In genomic region chrIV:5817459-5817858, ce11 we compare ENCODE assay signal across 5 worm cellular contexts.
A peak's percentile ranks its signal among the peaks of the same experiment; 100 is the strongest.
TF ChIP-seq lines count a peak whose summit lies in the region.

No protein-coding gene starts in this region.

TF ChIP-seq in whole organism, L1 larva, 84 proteins besides CTCF, POLR2A, EP300 and RAD21 (continued from another document and continues in another):
- TF ChIP-seq snu-23 (GFP tag; optimal IDR thresholded peaks at IDR 0.05; lab: Kevin White, UChicago) (peak; percentile 81), nhr-71 (tag; optimal IDR thresholded peaks at IDR 0.05; lab: Kevin White, UChicago) (peak; percentile 84), lin-39 (tag; optimal IDR thresholded peaks at IDR 0.05; lab: Kevin White, UChicago) (no peak), nhr-85 (tag; lab: Kevin White, UChicago) (peak; percentile 93), unc-86 (tag; optimal IDR thresholded peaks at IDR 0.05; lab: Kevin White, UChicago) (no peak), nhr-90 (tag; optimal IDR thresholded peaks at IDR 0.05; lab: Kevin White, UChicago; ENCODE audit: poor library complexity) (peak; percentile 70), nhr-237 (tag; optimal IDR thresholded peaks at IDR 0.05; lab: Kevin White, UChicago) (no peak), F16B12.6 (tag; optimal IDR thresholded peaks at IDR 0.05; lab: Kevin White, UChicago) (no peak), pax-3 (tag; optimal IDR thresholded peaks at IDR 0.05; lab: Kevin White, UChicago) (no peak), sup-37 (GFP tag; optimal IDR thresholded peaks at IDR 0.05; lab: Kevin White, UChicago) (peak; percentile 24), skn-1 (tag; optimal IDR thresholded peaks at IDR 0.05; lab: Kevin White, UChicago) (no peak), efl-3 (GFP tag; optimal IDR thresholded peaks at IDR 0.05; lab: Kevin White, UChicago) (no peak), ztf-11 (tag; optimal IDR thresholded peaks at IDR 0.05; lab: Kevin White, UChicago) (no peak), rnt-1 (tag; optimal IDR thresholded peaks at IDR 0.05; lab: Kevin White, UChicago) (peak; percentile 76), unc-130 (tag; optimal IDR thresholded peaks at IDR 0.05; lab: Kevin White, UChicago) (no peak), efl-1 (optimal IDR thresholded peaks at IDR 0.05; lab: Kevin White, UChicago) (peak; percentile 59 to 60), efl-1 (GFP tag; optimal IDR thresholded peaks at IDR 0.05 in 1 of 2; lab: Kevin White, UChicago) (peak; percentile 5 to 49), C34B4.2 (tag; optimal IDR thresholded peaks at IDR 0.05; lab: Kevin White, UChicago) (no peak), jun-1 (tag; optimal IDR thresholded peaks at IDR 0.05; lab: Kevin White, UChicago) (peak; percentile 62), sptf-1 (tag; optimal IDR thresholded peaks at IDR 0.05; lab: Kevin White, UChicago) (no peak), nhr-19 (GFP tag; conservative IDR thresholded peaks at IDR 0.05; lab: Robert Waterston, UW) (peak; percentile 56), hpl-2 (GFP tag; optimal IDR thresholded peaks at IDR 0.05; lab: Kevin White, UChicago) (no peak), mdl-1 (tag; optimal IDR thresholded peaks at IDR 0.05; lab: Kevin White, UChicago) (peak in 1 of 2 experiments; percentile 22), ama-1 (optimal IDR thresholded peaks at IDR 0.05; lab: Kevin White, UChicago) (no peak), lin-14 (GFP tag; optimal IDR thresholded peaks at IDR 0.05; lab: Kevin White, UChicago) (peak; percentile 94), nhr-20 (tag; optimal IDR thresholded peaks at IDR 0.05; lab: Kevin White, UChicago) (peak; percentile 64), swsn-7 (tag; optimal IDR thresholded peaks at IDR 0.05; lab: Kevin White, UChicago) (peak; percentile 46)

TF ChIP-seq in whole organism, L2 larva, 48 proteins besides CTCF, POLR2A, EP300 and RAD21 (continued from another document):
- TF ChIP-seq blmp-1 (tag; optimal IDR thresholded peaks at IDR 0.05; lab: Kevin White, UChicago; ENCODE audit: insufficient read depth) (peak; percentile 20), nhr-21 (tag; optimal IDR thresholded peaks at IDR 0.05; lab: Kevin White, UChicago) (peak; percentile 69), nhr-25 (tag; optimal IDR thresholded peaks at IDR 0.05; lab: Kevin White, UChicago) (peak; percentile 58), nhr-23 (tag; optimal IDR thresholded peaks at IDR 0.05; lab: Kevin White, UChicago) (no peak), nhr-129 (tag; optimal IDR thresholded peaks at IDR 0.05; lab: Kevin White, UChicago) (peak; percentile 54), ztf-11 (tag; optimal IDR thresholded peaks at IDR 0.05; lab: Kevin White, UChicago) (no peak), sma-3 (GFP tag; optimal IDR thresholded peaks at IDR 0.05; lab: Kevin White, UChicago) (peak; percentile 74), nhr-237 (tag; optimal IDR thresholded peaks at IDR 0.05; lab: Kevin White, UChicago) (no peak), mbf-1 (tag; optimal IDR thresholded peaks at IDR 0.05; lab: Kevin White, UChicago) (no peak), elt-3 (tag; optimal IDR thresholded peaks at IDR 0.05; lab: Kevin White, UChicago) (no peak), ztf-4 (tag; optimal IDR thresholded peaks at IDR 0.05; lab: Kevin White, UChicago) (no peak), zag-1 (tag; optimal IDR thresholded peaks at IDR 0.05; lab: Kevin White, UChicago) (no peak), unc-39 (tag; optimal IDR thresholded peaks at IDR 0.05; lab: Kevin White, UChicago) (no peak), lin-13 (GFP tag; optimal IDR thresholded peaks at IDR 0.05; lab: Kevin White, UChicago) (peak; percentile 3), ceh-82 (tag; optimal IDR thresholded peaks at IDR 0.05; lab: Kevin White, UChicago) (no peak), C34F6.9 (tag; optimal IDR thresholded peaks at IDR 0.05; lab: Kevin White, UChicago) (peak; percentile 42), peb-1 (tag; optimal IDR thresholded peaks at IDR 0.05; lab: Kevin White, UChicago) (no peak)

TF ChIP-seq in whole organism, L3 larva, 47 proteins besides CTCF, POLR2A, EP300 and RAD21 (continued from another document):
- TF ChIP-seq ZK546.5 (tag; optimal IDR thresholded peaks at IDR 0.05; lab: Kevin White, UChicago) (no peak), nhr-23 (tag; optimal IDR thresholded peaks at IDR 0.05; lab: Kevin White, UChicago) (peak; percentile 84), lin-39 (tag; optimal IDR thresholded peaks at IDR 0.05; lab: Kevin White, UChicago) (peak; percentile 34), lsy-12 (tag; optimal IDR thresholded peaks at IDR 0.05; lab: Kevin White, UChicago) (no peak), R02D3.7 (tag; optimal IDR thresholded peaks at IDR 0.05; lab: Kevin White, UChicago) (peak; percentile 54), fkh-2 (tag; optimal IDR thresholded peaks at IDR 0.05; lab: Kevin White, UChicago) (no peak), egl-5 (tag; optimal IDR thresholded peaks at IDR 0.05; lab: Kevin White, UChicago) (peak; percentile 48), elt-3 (tag; optimal IDR thresholded peaks at IDR 0.05; lab: Kevin White, UChicago) (peak in 2 of 3 experiments; percentile 8), nhr-43 (tag; optimal IDR thresholded peaks at IDR 0.05; lab: Kevin White, UChicago; ENCODE audit: poor library complexity, severe bottlenecking) (peak; percentile 76), lin-15B (tag; optimal IDR thresholded peaks at IDR 0.05; lab: Kevin White, UChicago) (peak; percentile 18), pha-4 (tag; optimal IDR thresholded peaks at IDR 0.05; lab: Kevin White, UChicago) (peak; percentile 79), ztf-4 (tag; optimal IDR thresholded peaks at IDR 0.05; lab: Kevin White, UChicago) (no peak), ztf-11 (tag; optimal IDR thresholded peaks at IDR 0.05; lab: Kevin White, UChicago) (no peak), ceh-28 (tag; optimal IDR thresholded peaks at IDR 0.05; lab: Kevin White, UChicago) (peak; percentile 56), hmg-11 (tag; optimal IDR thresholded peaks at IDR 0.05; lab: Kevin White, UChicago) (peak; percentile 54), ceh-16 (tag; optimal IDR thresholded peaks at IDR 0.05; lab: Kevin White, UChicago) (no peak)

TF ChIP-seq in whole organism, L4 larva, 104 proteins besides CTCF, POLR2A, EP300 and RAD21 (continued from another document):
- TF ChIP-seq rbr-2 (tag; optimal IDR thresholded peaks at IDR 0.05; lab: Kevin White, UChicago): peak; percentile 25
- peak in 1 of 2 experiments; percentile 52 for TF ChIP-seq unc-62 (GFP tag; optimal IDR thresholded peaks at IDR 0.05 in 1 of 2; lab: Kevin White, UChicago)
- TF ChIP-seq unc-62 (tag; optimal IDR thresholded peaks at IDR 0.05; lab: Kevin White, UChicago): no peak
- peak; percentile 67 for TF ChIP-seq mxl-3 (GFP tag; optimal IDR thresholded peaks at IDR 0.05; lab: Kevin White, UChicago)
- TF ChIP-seq aha-1 (tag; lab: Kevin White, UChicago): peak; percentile 59
- TF ChIP-seq nhr-25 (tag; optimal IDR thresholded peaks at IDR 0.05; lab: Kevin White, UChicago; ENCODE audit: borderline replicate concordance, insufficient read depth): peak; percentile 59
- no peak for TF ChIP-seq tra-1 (GFP tag; IDR thresholded peaks at IDR 0.05; lab: Robert Waterston, UW)
- TF ChIP-seq nhr-28 (tag; optimal IDR thresholded peaks at IDR 0.05; lab: Kevin White, UChicago): peak; percentile 87
- peak; percentile 64 for TF ChIP-seq hlh-30 (tag; optimal IDR thresholded peaks at IDR 0.05; lab: Kevin White, UChicago; ENCODE audit: insufficient read depth)
- TF ChIP-seq jun-1 (tag; optimal IDR thresholded peaks at IDR 0.05; lab: Kevin White, UChicago): no peak
- TF ChIP-seq hif-1 (tag; optimal IDR thresholded peaks at IDR 0.05; lab: Kevin White, UChicago): peak in 1 of 2 experiments; percentile 15
- peak; percentile 69 for TF ChIP-seq dmd-6 (GFP tag; IDR thresholded peaks at IDR 0.05; lab: Robert Waterston, UW)
- TF ChIP-seq unc-39 (tag; optimal IDR thresholded peaks at IDR 0.05; lab: Kevin White, UChicago): no peak
- peak; percentile 82 for TF ChIP-seq nhr-6 (tag; optimal IDR thresholded peaks at IDR 0.05; lab: Kevin White, UChicago)
- peak; percentile 70 for TF ChIP-seq pqm-1 (tag; optimal IDR thresholded peaks at IDR 0.05; lab: Kevin White, UChicago)
- peak; percentile 81 for TF ChIP-seq lin-1 (GFP tag; IDR thresholded peaks at IDR 0.05; lab: Robert Waterston, UW)
- TF ChIP-seq mep-1 (tag; optimal IDR thresholded peaks at IDR 0.05; lab: Kevin White, UChicago): peak; percentile 56
- TF ChIP-seq nhr-102 (tag; optimal IDR thresholded peaks at IDR 0.05; lab: Kevin White, UChicago): peak; percentile 63
- no peak for TF ChIP-seq F37D6.2 (tag; optimal IDR thresholded peaks at IDR 0.05; lab: Kevin White, UChicago)
- TF ChIP-seq nhr-48 (tag; optimal IDR thresholded peaks at IDR 0.05; lab: Kevin White, UChicago): peak; percentile 77
- TF ChIP-seq lin-38 (GFP tag; IDR thresholded peaks at IDR 0.05; lab: Robert Waterston, UW): no peak
- TF ChIP-seq spr-3 (GFP tag; optimal IDR thresholded peaks at IDR 0.05; lab: Kevin White, UChicago): no peak
- peak in 1 of 2 experiments; percentile 23 for TF ChIP-seq daf-16 (GFP tag; optimal IDR thresholded peaks at IDR 0.05; lab: Kevin White, UChicago)
- peak; percentile 82 for TF ChIP-seq daf-16 (tag; optimal IDR thresholded peaks at IDR 0.05; lab: Kevin White, UChicago)
- TF ChIP-seq Y5F2A.4 (GFP tag; optimal IDR thresholded peaks at IDR 0.05; lab: Kevin White, UChicago): no peak
- TF ChIP-seq lin-15B (tag; optimal IDR thresholded peaks at IDR 0.05; lab: Kevin White, UChicago): no peak
- peak; percentile 61 for TF ChIP-seq hmg-1.1 (GFP tag; IDR thresholded peaks at IDR 0.05; lab: Robert Waterston, UW)
- peak in 1 of 2 experiments; percentile 55 for TF ChIP-seq lsy-2 (tag; optimal IDR thresholded peaks at IDR 0.05; lab: Kevin White, UChicago)

TF ChIP-seq in whole organism, late embryonic, 69 proteins besides CTCF, POLR2A, EP300 and RAD21 (continued from another document):
- TF ChIP-seq ceh-45 (GFP tag; IDR thresholded peaks at IDR 0.05; lab: Robert Waterston, UW): no peak
- TF ChIP-seq ceh-48 (tag; optimal IDR thresholded peaks at IDR 0.05; lab: Kevin White, UChicago): no peak
- TF ChIP-seq mec-3 (tag; optimal IDR thresholded peaks at IDR 0.05; lab: Kevin White, UChicago; ENCODE audit: borderline replicate concordance): no peak
- no peak for TF ChIP-seq ceh-31 (tag; optimal IDR thresholded peaks at IDR 0.05; lab: Kevin White, UChicago)
- TF ChIP-seq ceh-34 (tag; optimal IDR thresholded peaks at IDR 0.05; lab: Kevin White, UChicago): no peak
- TF ChIP-seq F13H6.1 (tag; optimal IDR thresholded peaks at IDR 0.05; lab: Kevin White, UChicago): peak; percentile 10
- TF ChIP-seq pqm-1 (tag; optimal IDR thresholded peaks at IDR 0.05; lab: Kevin White, UChicago): no peak
- no peak for TF ChIP-seq tbx-7 (tag; optimal IDR thresholded peaks at IDR 0.05; lab: Kevin White, UChicago)
- TF ChIP-seq ama-1 (optimal IDR thresholded peaks at IDR 0.05; lab: Kevin White, UChicago): no peak
- no peak for TF ChIP-seq ceh-9 (tag; optimal IDR thresholded peaks at IDR 0.05; lab: Kevin White, UChicago)
- TF ChIP-seq hlh-15 (tag; optimal IDR thresholded peaks at IDR 0.05; lab: Kevin White, UChicago): no peak
- TF ChIP-seq tbx-2 (tag; optimal IDR thresholded peaks at IDR 0.05; lab: Kevin White, UChicago): no peak
- TF ChIP-seq pat-9 (tag; optimal IDR thresholded peaks at IDR 0.05; lab: Kevin White, UChicago): no peak
- no peak for TF ChIP-seq unc-42 (tag; optimal IDR thresholded peaks at IDR 0.05; lab: Kevin White, UChicago)
- no peak for TF ChIP-seq madf-2 (tag; optimal IDR thresholded peaks at IDR 0.05; lab: Kevin White, UChicago)
- no peak for TF ChIP-seq ceh-30 (tag; optimal IDR thresholded peaks at IDR 0.05; lab: Kevin White, UChicago)
- TF ChIP-seq gmeb-2 (tag; optimal IDR thresholded peaks at IDR 0.05; lab: Kevin White, UChicago): no peak
- TF ChIP-seq npax-4 (tag; optimal IDR thresholded peaks at IDR 0.05; lab: Kevin White, UChicago): no peak
- no peak for TF ChIP-seq lim-6 (tag; optimal IDR thresholded peaks at IDR 0.05; lab: Kevin White, UChicago)
- TF ChIP-seq ceh-14 (tag; optimal IDR thresholded peaks at IDR 0.05; lab: Kevin White, UChicago): no peak
- peak; percentile 59 for TF ChIP-seq ceh-18 (tag; optimal IDR thresholded peaks at IDR 0.05; lab: Kevin White, UChicago)
- no peak for TF ChIP-seq dve-1 (tag; optimal IDR thresholded peaks at IDR 0.05; lab: Kevin White, UChicago)
- TF ChIP-seq hlh-30 (tag; optimal IDR thresholded peaks at IDR 0.05; lab: Kevin White, UChicago; ENCODE audit: insufficient read depth): no peak
- peak; percentile 64 for TF ChIP-seq elt-2 (tag; optimal IDR thresholded peaks at IDR 0.05; lab: Kevin White, UChicago)
- TF ChIP-seq syd-9 (tag; optimal IDR thresholded peaks at IDR 0.05; lab: Kevin White, UChicago): no peak
- TF ChIP-seq zip-5 (tag; optimal IDR thresholded peaks at IDR 0.05; lab: Kevin White, UChicago): no peak
- no peak for TF ChIP-seq ceh-6 (GFP tag; optimal IDR thresholded peaks at IDR 0.05; lab: Kevin White, UChicago)
- TF ChIP-seq Y22D7AL.16 (tag; optimal IDR thresholded peaks at IDR 0.05; lab: Kevin White, UChicago): no peak
